Fruit fly (Drosophila melanogaster): ENCODE measurements around the gene eIF3e.
A peak's percentile ranks its signal among the peaks of the same experiment; 100 is the strongest.

Gene eIF3e

DNA sequence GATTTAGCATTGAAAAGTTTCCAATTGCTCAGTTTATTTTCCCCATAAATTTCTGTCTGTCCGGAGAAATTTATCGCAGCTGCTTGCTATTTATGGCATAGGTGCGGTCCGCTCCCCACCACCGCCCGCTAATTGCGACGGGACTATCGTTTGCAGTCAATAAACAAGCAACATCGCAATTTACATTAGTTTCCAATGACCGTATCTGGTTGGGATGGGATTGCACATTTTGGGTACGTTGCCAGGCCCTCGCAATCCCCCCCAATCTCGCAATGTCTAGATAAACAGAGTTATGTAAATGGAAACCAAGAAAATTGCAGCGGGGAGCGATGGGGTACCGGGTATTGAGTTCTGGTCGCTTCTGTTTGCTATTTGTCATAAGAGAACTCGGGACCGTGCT lies 17.9 kb upstream of the eIF3e start, which contains the start of gene nudC:
Gene nudC, plus strand, starts transcription at position 368 of the 400 bp plus-strand sequence.
- TF ChIP-seq lola (GFP tag; optimal IDR thresholded peaks at IDR 0.05) (no peak), Rel (GFP tag; optimal IDR thresholded peaks at IDR 0.05) (no peak), Rel (tag; optimal IDR thresholded peaks at IDR 0.05) (peak; percentile 9)

DNA sequence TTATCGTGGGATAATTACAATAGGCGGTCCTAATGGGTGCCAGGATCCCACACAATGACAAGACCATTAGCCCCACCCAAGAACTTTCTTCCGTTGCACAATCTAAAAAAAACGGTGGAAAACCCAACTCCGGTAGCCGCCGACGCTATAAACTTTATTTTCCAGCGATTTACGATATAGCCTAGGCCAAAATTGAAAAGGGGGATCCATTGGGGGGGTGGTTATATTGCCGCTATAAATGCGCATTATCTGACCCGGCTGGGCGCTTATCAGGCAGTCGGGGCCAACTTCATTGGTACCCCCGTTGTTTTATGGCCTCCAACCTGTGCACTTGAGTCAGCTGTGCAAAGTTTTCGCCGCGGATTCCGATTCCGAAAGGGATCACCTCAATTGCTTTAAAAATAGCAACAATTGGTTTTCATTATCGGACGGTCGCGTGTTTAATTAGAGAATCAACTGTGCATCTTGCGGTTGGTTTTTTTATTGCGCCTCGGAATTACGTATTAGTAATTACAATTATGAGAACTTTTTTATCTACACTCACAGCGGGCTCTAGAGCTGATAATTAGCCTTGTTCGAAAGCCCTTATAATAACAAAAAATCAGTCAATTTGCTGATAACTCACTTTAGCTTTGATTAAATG lies 17.1 kb upstream of the eIF3e start:
- TF ChIP-seq CG9705 (GFP tag; optimal IDR thresholded peaks at IDR 0.05) (peak; percentile 7), usp (GFP tag; optimal IDR thresholded peaks at IDR 0.05) (no peak), CrebA (GFP tag; optimal IDR thresholded peaks at IDR 0.05; ENCODE audit: borderline replicate concordance) (peak; percentile 84), Sp1 (GFP tag; optimal IDR thresholded peaks at IDR 0.05) (peak; percentile 73), dl (GFP tag; optimal IDR thresholded peaks at IDR 0.05; ENCODE audit: insufficient read depth in 1 of 2, partially characterized antibody in 2 of 2) (peak in 1 of 2 experiments; percentile 69), brk (GFP tag; optimal IDR thresholded peaks at IDR 0.05) (no peak), Mio (GFP tag; optimal IDR thresholded peaks at IDR 0.05) (peak; percentile 16), pan (optimal IDR thresholded peaks at IDR 0.05) (no peak), GATAd (GFP tag; optimal IDR thresholded peaks at IDR 0.05) (no peak), lola (GFP tag; optimal IDR thresholded peaks at IDR 0.05) (no peak), dmrt93B (GFP tag; optimal IDR thresholded peaks at IDR 0.05) (no peak), CG32264 (GFP tag; optimal IDR thresholded peaks at IDR 0.05) (no peak), Myc (optimal IDR thresholded peaks at IDR 0.05) (no peak), dsf (GFP tag; optimal IDR thresholded peaks at IDR 0.05; ENCODE audit: borderline replicate concordance) (no peak), psq (GFP tag; optimal IDR thresholded peaks at IDR 0.05) (no peak), HLH106 (tag; optimal IDR thresholded peaks at IDR 0.05) (peak; percentile 59), sv (GFP tag; optimal IDR thresholded peaks at IDR 0.05) (no peak), fru (GFP tag; optimal IDR thresholded peaks at IDR 0.05) (peak; percentile 52), Abd-B (GFP tag; optimal IDR thresholded peaks at IDR 0.05) (no peak), rgr (GFP tag; optimal IDR thresholded peaks at IDR 0.05) (peak; percentile 54), jim (GFP tag; optimal IDR thresholded peaks at IDR 0.05) (no peak), tai (GFP tag; optimal IDR thresholded peaks at IDR 0.05) (no peak), Hr78 (GFP tag; optimal IDR thresholded peaks at IDR 0.05) (no peak), Hr83 (GFP tag; optimal IDR thresholded peaks at IDR 0.05; ENCODE audit: poor library complexity, severe bottlenecking) (peak; percentile 48), Dif (GFP tag; optimal IDR thresholded peaks at IDR 0.05; ENCODE audit: partially characterized antibody) (no peak), Vsx2 (GFP tag; optimal IDR thresholded peaks at IDR 0.05; ENCODE audit: partially characterized antibody) (no peak), ey (GFP tag; optimal IDR thresholded peaks at IDR 0.05) (no peak), N (GFP tag; optimal IDR thresholded peaks at IDR 0.05) (no peak), Dfd (GFP tag; optimal IDR thresholded peaks at IDR 0.05) (no peak), Hnf4 (GFP tag; optimal IDR thresholded peaks at IDR 0.05) (peak; percentile 43), br (GFP tag; optimal IDR thresholded peaks at IDR 0.05) (peak; percentile 90), sage (GFP tag; optimal IDR thresholded peaks at IDR 0.05) (no peak), Rel (GFP tag; optimal IDR thresholded peaks at IDR 0.05) (no peak), Rel (tag; optimal IDR thresholded peaks at IDR 0.05) (peak; percentile 81), Jra (GFP tag; optimal IDR thresholded peaks at IDR 0.05) (no peak), OdsH (GFP tag; optimal IDR thresholded peaks at IDR 0.05) (peak; percentile 25), h (GFP tag; optimal IDR thresholded peaks at IDR 0.05) (peak; percentile 72), woc (GFP tag; optimal IDR thresholded peaks at IDR 0.05) (no peak), foxo (GFP tag; optimal IDR thresholded peaks at IDR 0.05) (peak; percentile 22 to 27)

DNA sequence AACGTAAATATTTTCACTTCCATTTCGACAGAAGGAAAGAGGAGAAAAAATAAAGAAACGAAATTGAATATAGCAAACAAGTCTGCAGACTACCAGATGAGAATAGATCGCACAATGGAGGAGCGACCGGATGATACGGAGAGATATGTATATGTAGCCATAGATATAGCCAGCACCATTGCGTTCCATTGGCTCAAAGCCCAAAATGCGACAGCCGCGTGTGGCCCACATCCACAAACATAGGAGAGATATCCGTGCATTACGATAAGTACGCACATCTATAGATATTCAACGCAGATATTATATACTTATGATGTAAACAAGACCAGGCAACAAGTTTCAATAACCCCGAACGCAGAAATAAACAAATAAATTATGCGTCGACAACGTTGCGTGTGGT lies 16.5 kb upstream of the eIF3e start:
- no peak for TF ChIP-seq jim (GFP tag; optimal IDR thresholded peaks at IDR 0.05)
- no peak for TF ChIP-seq foxo (GFP tag; optimal IDR thresholded peaks at IDR 0.05)
- TF ChIP-seq pan (optimal IDR thresholded peaks at IDR 0.05): no peak
- TF ChIP-seq tai (GFP tag; optimal IDR thresholded peaks at IDR 0.05): no peak
- no peak for TF ChIP-seq dl (GFP tag; optimal IDR thresholded peaks at IDR 0.05; ENCODE audit: insufficient read depth in 1 of 2, partially characterized antibody in 2 of 2)
- no peak for TF ChIP-seq brk (GFP tag; optimal IDR thresholded peaks at IDR 0.05)
- TF ChIP-seq woc (GFP tag; optimal IDR thresholded peaks at IDR 0.05): no peak
- no peak for TF ChIP-seq GATAd (GFP tag; optimal IDR thresholded peaks at IDR 0.05)
- TF ChIP-seq HLH106 (tag; optimal IDR thresholded peaks at IDR 0.05): no peak
- no peak for TF ChIP-seq lola (GFP tag; optimal IDR thresholded peaks at IDR 0.05)
- TF ChIP-seq Sp1 (GFP tag; optimal IDR thresholded peaks at IDR 0.05): no peak
- TF ChIP-seq Mio (GFP tag; optimal IDR thresholded peaks at IDR 0.05): no peak
- no peak for TF ChIP-seq CrebA (GFP tag; optimal IDR thresholded peaks at IDR 0.05; ENCODE audit: borderline replicate concordance)
- no peak for TF ChIP-seq Rel (GFP tag; optimal IDR thresholded peaks at IDR 0.05)
- no peak for TF ChIP-seq Rel (tag; optimal IDR thresholded peaks at IDR 0.05)
- TF ChIP-seq ey (GFP tag; optimal IDR thresholded peaks at IDR 0.05): no peak
- no peak for TF ChIP-seq Myc (optimal IDR thresholded peaks at IDR 0.05)
- TF ChIP-seq fru (GFP tag; optimal IDR thresholded peaks at IDR 0.05): no peak

Data from whole organism, wandering third instar larva.